Worm (Caenorhabditis elegans): ENCODE measurements around the gene Y49F6C.2.

DNA sequence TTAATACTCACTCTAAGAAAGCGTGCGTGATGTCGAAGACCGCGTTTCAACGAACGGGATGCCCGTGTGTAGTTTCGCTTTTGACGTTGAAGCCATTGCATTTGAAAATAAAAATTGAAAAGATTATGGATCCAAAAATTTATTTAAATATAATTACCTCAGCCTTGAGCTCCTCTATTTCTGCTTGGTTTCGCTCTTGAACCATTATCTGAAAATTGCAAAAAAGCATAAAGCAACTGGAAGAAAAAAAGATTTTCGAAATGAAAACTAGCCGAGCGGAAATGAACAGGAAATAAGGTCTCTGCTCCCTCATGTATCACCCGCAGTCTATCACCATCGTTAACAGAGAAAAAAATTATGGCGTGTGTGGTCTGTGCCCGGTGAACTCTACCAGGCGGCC, 11.3 kb upstream of the Y49F6C.2 start, which contains the start of gene Y49F6C.6:
- TF ChIP-seq gei-17 (GFP tag; optimal IDR thresholded peaks at IDR 0.05) (no peak), unc-62 (GFP tag; optimal IDR thresholded peaks at IDR 0.05) (no peak), mcd-1 (GFP tag; IDR thresholded peaks at IDR 0.05) (no peak), ZK185.1 (tag; optimal IDR thresholded peaks at IDR 0.05; ENCODE audit: poor library complexity, severe bottlenecking) (no peak), nhr-27 (tag; optimal IDR thresholded peaks at IDR 0.05) (no peak), nhr-90 (tag; optimal IDR thresholded peaks at IDR 0.05) (no peak), snpc-4 (GFP tag; optimal IDR thresholded peaks at IDR 0.05) (no peak), snpc-4 (tag; optimal IDR thresholded peaks at IDR 0.05) (no peak), ztf-26 (tag; optimal IDR thresholded peaks at IDR 0.05) (no peak), egrh-3 (GFP tag; IDR thresholded peaks at IDR 0.05) (no peak), hrde-1 (tag; optimal IDR thresholded peaks at IDR 0.05; ENCODE audit: borderline replicate concordance) (no peak), Y56A3A.18 (GFP tag; IDR thresholded peaks at IDR 0.05) (no peak), madf-10 (tag; optimal IDR thresholded peaks at IDR 0.05) (no peak), Y95B8A.8 (GFP tag; IDR thresholded peaks at IDR 0.05) (no peak), rpc-1 (optimal IDR thresholded peaks at IDR 0.05) (no peak), rpc-1 (tag; optimal IDR thresholded peaks at IDR 0.05) (no peak)

Measured in whole organism, young adult.